Fruit fly (Drosophila melanogaster) whole organism, wandering third instar larva: ENCODE results near the gene ND-20.

Source experiments
- CG9705 ChIP-seq: fragments of 200-800 bp; sonication (Bioruptor generic); optimal IDR thresholded peaks from 2 replicates; lab custom pipeline; 2018; ENCODE audit warnings: missing biosample characterization, mild to moderate bottlenecking, missing genetic modification characterization
- Sp1 ChIP-seq: fragments of 200-800 bp; sonication (Bioruptor generic); optimal IDR thresholded peaks from 3 replicates; lab custom pipeline; 2019; ENCODE audit warnings: missing biosample characterization, mild to moderate bottlenecking, missing genetic modification characterization, moderate library complexity
- Vsx2 ChIP-seq: fragments of 200-300, 225-300 bp; sonication (Bioruptor generic); optimal IDR thresholded peaks from 2 replicates; lab custom pipeline; 2018; ENCODE audit warnings: missing biosample characterization, missing genetic modification characterization; ENCODE audit not compliant: partially characterized antibody
- dsf ChIP-seq: sonication (Bioruptor generic); optimal IDR thresholded peaks from 2 replicates; lab custom pipeline; 2016; ENCODE audit warnings: missing biosample characterization, missing genetic modification characterization, borderline replicate concordance
- fru ChIP-seq: fragments of 200-800 bp; sonication (Bioruptor generic); optimal IDR thresholded peaks from 3 replicates; lab custom pipeline; 2016; ENCODE audit warnings: missing biosample characterization, mild to moderate bottlenecking, missing genetic modification characterization
- h ChIP-seq: fragments of 200-800 bp; sonication (Bioruptor generic); optimal IDR thresholded peaks from 3 replicates; lab custom pipeline; 2016; ENCODE audit warnings: missing biosample characterization, mild to moderate bottlenecking, missing genetic modification characterization
- sv ChIP-seq: fragments of 200-800 bp; sonication (Bioruptor generic); optimal IDR thresholded peaks from 3 replicates; lab custom pipeline; 2016; ENCODE audit warnings: missing biosample characterization, missing genetic modification characterization
- usp ChIP-seq: fragments of >200 bp; optimal IDR thresholded peaks from 2 replicates; lab custom pipeline; 2017; ENCODE audit warnings: missing biosample characterization, missing genetic modification characterization

- TF ChIP-seq Vsx2 (no peak), fru (GFP tag; lab: Kevin White, UChicago) (no peak), usp (GFP tag; lab: Kevin White, UChicago) (no peak), sv (no peak), Sp1 (GFP tag; lab: Kevin White, UChicago) (no peak), dsf (no peak), CG9705 (no peak), h (no peak)
These were observed 3.1 kb downstream of the ND-20 start, which contains the start of gene Slc25A46a for dm6 chrX:15983501-15983900.
